1 fruit fly cellular context compared by ENCODE assay signal in the genomic region with DNA sequence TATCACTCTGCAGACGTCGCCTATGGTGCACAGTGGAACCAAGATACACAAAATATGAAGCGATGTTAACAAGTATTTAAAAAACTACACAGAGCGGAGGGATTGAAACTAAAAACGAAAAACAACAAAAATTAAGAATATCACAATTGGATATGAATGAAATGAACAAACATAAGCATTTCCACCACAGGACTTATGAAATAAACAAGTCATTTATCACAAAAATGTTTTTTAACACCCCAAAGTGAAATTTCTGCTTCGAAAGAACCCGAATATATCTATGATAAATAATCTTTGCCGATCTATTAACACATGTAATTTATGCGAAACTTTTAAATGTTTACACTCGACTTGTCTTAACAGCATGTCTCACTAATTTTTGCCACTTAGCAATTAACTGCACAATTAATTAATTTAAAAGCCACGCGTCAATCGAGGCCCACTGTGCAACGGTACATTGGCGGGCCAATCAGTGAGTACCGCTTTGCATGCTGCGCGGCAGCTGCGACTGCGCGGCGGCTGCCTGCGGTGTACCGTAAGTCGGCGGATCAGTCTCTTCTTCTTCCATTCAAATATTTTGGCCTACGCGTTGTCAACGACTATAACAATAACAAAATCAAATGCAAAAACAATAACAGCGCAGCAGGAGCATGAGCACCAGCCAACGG.
TF ChIP-seq lines count a peak whose summit lies in the region.

No protein-coding gene starts in this region.

TF ChIP-seq in whole organism, embryonic, 481 proteins besides CTCF, POLR2A, EP300 and RAD21 (continued from another document and continues in another):
- TF ChIP-seq CG17186 (GFP tag; optimal IDR thresholded peaks at IDR 0.05; lab: Kevin White, UChicago) (no peak), CG17568 (GFP tag; optimal IDR thresholded peaks at IDR 0.05; lab: Kevin White, UChicago) (no peak), Eip74EF (GFP tag; optimal IDR thresholded peaks at IDR 0.05; lab: Kevin White, UChicago) (peak in 1 of 2 experiments; percentile 61), Rx (GFP tag; IDR thresholded peaks at IDR 0.05; lab: Robert Waterston, UW) (0 out of 2 replicates have a peak, but pooled peaks have one; percentile 19), CG4730 (GFP tag; IDR thresholded peaks at IDR 0.05; lab: Robert Waterston, UW) (no peak), CG6254 (GFP tag; optimal IDR thresholded peaks at IDR 0.05; lab: Kevin White, UChicago) (peak; percentile 20), CG31441 (GFP tag; IDR thresholded peaks at IDR 0.05; lab: Robert Waterston, UW) (peak; percentile 48; the same call in 1 of the 2 replicates), lmd (GFP tag; IDR thresholded peaks at IDR 0.05; lab: Robert Waterston, UW) (peak; percentile 41), CG4707 (GFP tag; optimal IDR thresholded peaks at IDR 0.05; lab: Kevin White, UChicago) (peak; percentile 19), CG30431 (GFP tag; optimal IDR thresholded peaks at IDR 0.05; lab: Kevin White, UChicago) (peak; percentile 46), CG6272 (GFP tag; IDR thresholded peaks at IDR 0.05; lab: Robert Waterston, UW) (no peak), CG7372 (GFP tag; IDR thresholded peaks at IDR 0.05; lab: Robert Waterston, UW) (peak; percentile 37; the same call in 1 of the 2 replicates), dan (GFP tag; IDR thresholded peaks at IDR 0.05; lab: Robert Waterston, UW) (no peak), CG10462 (GFP tag; optimal IDR thresholded peaks at IDR 0.05; lab: Kevin White, UChicago) (no peak), CG17385 (GFP tag; optimal IDR thresholded peaks at IDR 0.05; lab: Kevin White, UChicago) (peak; percentile 60), sr (GFP tag; IDR thresholded peaks at IDR 0.05; lab: Robert Waterston, UW) (no peak; the same call in 2 of the 3 replicates), da (GFP tag; optimal IDR thresholded peaks at IDR 0.05; lab: Kevin White, UChicago) (no peak), Tbp (GFP tag; optimal IDR thresholded peaks at IDR 0.05; lab: Kevin White, UChicago) (no peak), fd3F (GFP tag; optimal IDR thresholded peaks at IDR 0.05; lab: Kevin White, UChicago) (no peak), Scr (GFP tag; IDR thresholded peaks at IDR 0.05; lab: Robert Waterston, UW; ENCODE audit: partially characterized antibody) (no peak), Hr51 (GFP tag; optimal IDR thresholded peaks at IDR 0.05; lab: Kevin White, UChicago) (peak in 1 of 2 experiments; percentile 64), stwl (tag; optimal IDR thresholded peaks at IDR 0.05; lab: Kevin White, UChicago) (no peak), CG10321 (GFP tag; IDR thresholded peaks at IDR 0.05; lab: Robert Waterston, UW) (no peak), Meics (GFP tag; optimal IDR thresholded peaks at IDR 0.05; lab: Kevin White, UChicago) (peak; percentile 4), dm (GFP tag; optimal IDR thresholded peaks at IDR 0.05; lab: Kevin White, UChicago) (no peak), abd-A (tag; optimal IDR thresholded peaks at IDR 0.05; lab: Kevin White, UChicago) (no peak), slbo (GFP tag; IDR thresholded peaks at IDR 0.05; lab: Robert Waterston, UW) (0 out of 2 replicates have a peak, but pooled peaks have one; percentile 7), exex (tag; optimal IDR thresholded peaks at IDR 0.05; lab: Kevin White, UChicago) (no peak), Rfx (GFP tag; IDR thresholded peaks at IDR 0.05; lab: Robert Waterston, UW) (peak; percentile 7; the same call in 1 of the 2 replicates), Usf (GFP tag; optimal IDR thresholded peaks at IDR 0.05; lab: Kevin White, UChicago) (peak; percentile 29), CG34422 (GFP tag; IDR thresholded peaks at IDR 0.05; lab: Robert Waterston, UW) (no peak), CG3407 (GFP tag; optimal IDR thresholded peaks at IDR 0.05; lab: Kevin White, UChicago) (peak; percentile 44), chinmo (GFP tag; IDR thresholded peaks at IDR 0.05; lab: Robert Waterston, UW; ENCODE audit: partially characterized antibody) (no peak; the same call in 3 of the 4 replicates), ranshi (GFP tag; IDR thresholded peaks at IDR 0.05; lab: Robert Waterston, UW) (no peak), tll (GFP tag; optimal IDR thresholded peaks at IDR 0.05; lab: Kevin White, UChicago) (peak in 1 of 2 experiments; percentile 64), CG10431 (GFP tag; optimal IDR thresholded peaks at IDR 0.05; lab: Kevin White, UChicago) (peak; percentile 5), Bgb (GFP tag; IDR thresholded peaks at IDR 0.05; lab: Robert Waterston, UW; ENCODE audit: partially characterized antibody) (no peak), NC2α (GFP tag; optimal IDR thresholded peaks at IDR 0.05; lab: Kevin White, UChicago) (peak; percentile 16), Asciz (GFP tag; optimal IDR thresholded peaks at IDR 0.05; lab: Kevin White, UChicago) (peak; percentile 27), jigr1 (GFP tag; IDR thresholded peaks at IDR 0.05; lab: Robert Waterston, UW) (peak; percentile 43; the same call in 1 of the 3 replicates), ci (GFP tag; IDR thresholded peaks at IDR 0.05; lab: Robert Waterston, UW) (peak; percentile 5; the same call in 1 of the 3 replicates), bowl (GFP tag; IDR thresholded peaks at IDR 0.05; lab: Robert Waterston, UW) (no peak), Ravus (GFP tag; IDR thresholded peaks at IDR 0.05; lab: Robert Waterston, UW) (no peak), CG7271 (tag; optimal IDR thresholded peaks at IDR 0.05; lab: Kevin White, UChicago) (no peak), CG31388 (GFP tag; optimal IDR thresholded peaks at IDR 0.05; lab: Kevin White, UChicago) (no peak), dati (GFP tag; IDR thresholded peaks at IDR 0.05; lab: Robert Waterston, UW) (no peak), cas (GFP tag; IDR thresholded peaks at IDR 0.05; lab: Robert Waterston, UW) (no peak), Chrac-16 (GFP tag; optimal IDR thresholded peaks at IDR 0.05; lab: Kevin White, UChicago) (peak; percentile 26), Ets97D (GFP tag; optimal IDR thresholded peaks at IDR 0.05; lab: Kevin White, UChicago) (peak; percentile 6), pho (GFP tag; optimal IDR thresholded peaks at IDR 0.05; lab: Kevin White, UChicago) (no peak), CG8281 (tag; optimal IDR thresholded peaks at IDR 0.05; lab: Kevin White, UChicago) (peak; percentile 1), CG12299 (tag; optimal IDR thresholded peaks at IDR 0.05; lab: Kevin White, UChicago) (no peak), CG13123 (GFP tag; optimal IDR thresholded peaks at IDR 0.05; lab: Kevin White, UChicago) (no peak), CG32772 (GFP tag; IDR thresholded peaks at IDR 0.05; lab: Robert Waterston, UW) (0 out of 2 replicates have a peak, but pooled peaks have one; percentile 14), h (optimal IDR thresholded peaks at IDR 0.05; lab: Kevin White, UChicago) (no peak), scrt (GFP tag; optimal IDR thresholded peaks at IDR 0.05; lab: Kevin White, UChicago) (no peak), p53 (GFP tag; optimal IDR thresholded peaks at IDR 0.05; lab: Kevin White, UChicago) (no peak), CG17829 (tag; optimal IDR thresholded peaks at IDR 0.05; lab: Kevin White, UChicago) (peak; percentile 56), CG2875 (GFP tag; optimal IDR thresholded peaks at IDR 0.05; lab: Kevin White, UChicago) (peak; percentile 42), nau (GFP tag; optimal IDR thresholded peaks at IDR 0.05; lab: Kevin White, UChicago) (no peak), crol (GFP tag; IDR thresholded peaks at IDR 0.05; lab: Robert Waterston, UW) (no peak), jing (GFP tag; optimal IDR thresholded peaks at IDR 0.05; lab: Kevin White, UChicago) (peak; percentile 9), TFAM (GFP tag; optimal IDR thresholded peaks at IDR 0.05; lab: Kevin White, UChicago) (no peak), CG2116 (GFP tag; optimal IDR thresholded peaks at IDR 0.05; lab: Kevin White, UChicago) (no peak), sob (GFP tag; IDR thresholded peaks at IDR 0.05; lab: Robert Waterston, UW) (no peak), CG6689 (GFP tag; IDR thresholded peaks at IDR 0.05; lab: Robert Waterston, UW) (peak; percentile 62), CG9437 (GFP tag; optimal IDR thresholded peaks at IDR 0.05; lab: Kevin White, UChicago) (peak; percentile 67), YL-1 (GFP tag; optimal IDR thresholded peaks at IDR 0.05; lab: Kevin White, UChicago) (no peak), nom (GFP tag; optimal IDR thresholded peaks at IDR 0.05; lab: Kevin White, UChicago) (no peak), vfl (GFP tag; optimal IDR thresholded peaks at IDR 0.05; lab: Kevin White, UChicago) (no peak), CG5245 (GFP tag; optimal IDR thresholded peaks at IDR 0.05; lab: Kevin White, UChicago) (peak; percentile 31), HLH3B (GFP tag; IDR thresholded peaks at IDR 0.05; lab: Robert Waterston, UW) (0 out of 2 replicates have a peak, but pooled peaks have one; percentile 44), ems (GFP tag; optimal IDR thresholded peaks at IDR 0.05; lab: Kevin White, UChicago) (peak; percentile 37), CrebB (tag; optimal IDR thresholded peaks at IDR 0.05; lab: Kevin White, UChicago) (no peak), tap (tag; optimal IDR thresholded peaks at IDR 0.05; lab: Kevin White, UChicago) (no peak), gt (GFP tag; IDR thresholded peaks at IDR 0.05; lab: Robert Waterston, UW) (no peak), so (GFP tag; IDR thresholded peaks at IDR 0.05; lab: Robert Waterston, UW) (peak; percentile 57; the same call in 2 of the 3 replicates), odd (GFP tag; optimal IDR thresholded peaks at IDR 0.05; lab: Kevin White, UChicago) (peak; percentile 45), MTF-1 (GFP tag; optimal IDR thresholded peaks at IDR 0.05; lab: Kevin White, UChicago; ENCODE audit: borderline replicate concordance) (no peak), danr (GFP tag; IDR thresholded peaks at IDR 0.05; lab: Robert Waterston, UW) (peak; percentile 34; the same call in 1 of the 2 replicates), CG30020 (tag; optimal IDR thresholded peaks at IDR 0.05; lab: Kevin White, UChicago) (no peak), dmrt99B (tag; optimal IDR thresholded peaks at IDR 0.05; lab: Kevin White, UChicago) (peak; percentile 67), Hand (GFP tag; optimal IDR thresholded peaks at IDR 0.05; lab: Kevin White, UChicago) (no peak), CG2712 (tag; optimal IDR thresholded peaks at IDR 0.05; lab: Kevin White, UChicago) (peak; percentile 71), NK7.1 (GFP tag; optimal IDR thresholded peaks at IDR 0.05; lab: Kevin White, UChicago) (peak; percentile 33), CG16863 (GFP tag; optimal IDR thresholded peaks at IDR 0.05; lab: Kevin White, UChicago) (peak; percentile 33), gro (GFP tag; optimal IDR thresholded peaks at IDR 0.05; lab: Kevin White, UChicago) (peak; percentile 33), NFAT (GFP tag; IDR thresholded peaks at IDR 0.05; lab: Robert Waterston, UW) (no peak), Atf6 (GFP tag; IDR thresholded peaks at IDR 0.05; lab: Robert Waterston, UW) (no peak), ERR (GFP tag; optimal IDR thresholded peaks at IDR 0.05; lab: Kevin White, UChicago) (no peak), gsb-n (tag; optimal IDR thresholded peaks at IDR 0.05; lab: Kevin White, UChicago) (peak; percentile 46), cato (GFP tag; optimal IDR thresholded peaks at IDR 0.05; lab: Kevin White, UChicago; ENCODE audit: borderline replicate concordance) (peak; percentile 3), mld (GFP tag; IDR thresholded peaks at IDR 0.05; lab: Robert Waterston, UW; ENCODE audit: partially characterized antibody) (no peak), nmo (GFP tag; optimal IDR thresholded peaks at IDR 0.05; lab: Kevin White, UChicago) (peak; percentile 85), dpn (GFP tag; optimal IDR thresholded peaks at IDR 0.05; lab: Kevin White, UChicago) (peak; percentile 28 to 49), CG1233 (GFP tag; optimal IDR thresholded peaks at IDR 0.05; lab: Kevin White, UChicago) (peak; percentile 25), Atf3 (GFP tag; optimal IDR thresholded peaks at IDR 0.05; lab: Kevin White, UChicago) (peak; percentile 20), Hr39 (optimal IDR thresholded peaks at IDR 0.05; lab: Kevin White, UChicago) (no peak), Sox100B (GFP tag; optimal IDR thresholded peaks at IDR 0.05; lab: Kevin White, UChicago) (peak; percentile 76), gsb (GFP tag; IDR thresholded peaks at IDR 0.05; lab: Robert Waterston, UW) (no peak), Med (GFP tag; lab: Kevin White, UChicago) (peak; percentile 86), Oli (tag; optimal IDR thresholded peaks at IDR 0.05; lab: Kevin White, UChicago) (peak; percentile 73), CG13775 (GFP tag; optimal IDR thresholded peaks at IDR 0.05; lab: Kevin White, UChicago) (peak; percentile 60), esg (GFP tag; conservative IDR thresholded peaks at IDR 0.05; lab: Robert Waterston, UW) (no peak; the same call in 1 of the 2 replicates), C15 (GFP tag; IDR thresholded peaks at IDR 0.05; lab: Robert Waterston, UW) (no peak), Lim3 (GFP tag; IDR thresholded peaks at IDR 0.05; lab: Robert Waterston, UW) (no peak), Nf-YC (tag; optimal IDR thresholded peaks at IDR 0.05; lab: Kevin White, UChicago) (peak; percentile 50), lilli (GFP tag; optimal IDR thresholded peaks at IDR 0.05; lab: Kevin White, UChicago) (peak; percentile 46), yki (optimal IDR thresholded peaks at IDR 0.05; lab: Kevin White, UChicago) (no peak), Hmx (GFP tag; optimal IDR thresholded peaks at IDR 0.05; lab: Kevin White, UChicago) (no peak), org-1 (GFP tag; optimal IDR thresholded peaks at IDR 0.05; lab: Kevin White, UChicago) (peak; percentile 23), CG10147 (GFP tag; optimal IDR thresholded peaks at IDR 0.05; lab: Kevin White, UChicago) (no peak), CG1832 (GFP tag; optimal IDR thresholded peaks at IDR 0.05; lab: Kevin White, UChicago) (no peak), CG13296 (GFP tag; optimal IDR thresholded peaks at IDR 0.05; lab: Kevin White, UChicago) (no peak), CG6854 (GFP tag; optimal IDR thresholded peaks at IDR 0.05; lab: Kevin White, UChicago) (no peak), ro (GFP tag; IDR thresholded peaks at IDR 0.05; lab: Robert Waterston, UW) (no peak), sisA (GFP tag; IDR thresholded peaks at IDR 0.05; lab: Robert Waterston, UW) (no peak; the same call in 1 of the 2 replicates), CG11085 (GFP tag; IDR thresholded peaks at IDR 0.05; lab: Robert Waterston, UW) (no peak), CG33557 (GFP tag; optimal IDR thresholded peaks at IDR 0.05; lab: Kevin White, UChicago) (peak; percentile 37), Fer1 (GFP tag; optimal IDR thresholded peaks at IDR 0.05; lab: Kevin White, UChicago) (no peak), CG12769 (tag; optimal IDR thresholded peaks at IDR 0.05; lab: Kevin White, UChicago) (no peak), usp (GFP tag; optimal IDR thresholded peaks at IDR 0.05; lab: Kevin White, UChicago) (no peak), Mrtf (GFP tag; IDR thresholded peaks at IDR 0.05; lab: Robert Waterston, UW) (no peak), CG12071 (GFP tag; optimal IDR thresholded peaks at IDR 0.05; lab: Kevin White, UChicago) (no peak)
